Worm (Caenorhabditis elegans): ENCODE measurements around the gene C14A11.6.

The C14A11.6 gene

ce11 chrX:2814097-2814720 lies at the start of gene C14A11.6:
C14A11.6 (minus strand) TSS chrX:2814147.
- no peak for TF ChIP-seq him-1 (tag; optimal IDR thresholded peaks at IDR 0.05)
- no peak for TF ChIP-seq dao-5 (tag; optimal IDR thresholded peaks at IDR 0.05)
- TF ChIP-seq W03F9.2 (tag; optimal IDR thresholded peaks at IDR 0.05) = no peak

ce11 chrX:2862372-2862771 lies 48.4 kb upstream of the C14A11.6 start, which contains the start of gene comt-1:
comt-1 (minus strand) TSS chrX:2862472.
- no peak for TF ChIP-seq W03F9.2 (tag; optimal IDR thresholded peaks at IDR 0.05)
- no peak for TF ChIP-seq dao-5 (tag; optimal IDR thresholded peaks at IDR 0.05)
- no peak for TF ChIP-seq him-1 (tag; optimal IDR thresholded peaks at IDR 0.05)

- TF ChIP-seq W03F9.2 (tag; optimal IDR thresholded peaks at IDR 0.05) (no peak), him-1 (tag; optimal IDR thresholded peaks at IDR 0.05) (no peak), dao-5 (tag; optimal IDR thresholded peaks at IDR 0.05) (no peak)
Measured at ce11 chrX:2858380-2858779, 44.4 kb upstream of the C14A11.6 start.

- TF ChIP-seq him-1 (tag; optimal IDR thresholded peaks at IDR 0.05) (no peak), W03F9.2 (tag; optimal IDR thresholded peaks at IDR 0.05) (peak; percentile 60), dao-5 (tag; optimal IDR thresholded peaks at IDR 0.05) (no peak)
Measured at ce11 chrX:2857070-2857825, 43.3 kb upstream of the C14A11.6 start, which contains the start of gene tra-4. tra-4 (minus strand) TSS chrX:2857603.

- TF ChIP-seq W03F9.2 (tag; optimal IDR thresholded peaks at IDR 0.05) = no peak
- TF ChIP-seq dao-5 (tag; optimal IDR thresholded peaks at IDR 0.05) = no peak
- no peak for TF ChIP-seq him-1 (tag; optimal IDR thresholded peaks at IDR 0.05)
Measured at ce11 chrX:2853963-2854362, 40.0 kb upstream of the C14A11.6 start.

ce11 chrX:2852388-2852908 lies 38.5 kb upstream of the C14A11.6 start, which contains the start of gene kin-29:
kin-29 (minus strand) TSS chrX:2852438.
- TF ChIP-seq dao-5 (tag; optimal IDR thresholded peaks at IDR 0.05) (peak; percentile 47), W03F9.2 (tag; optimal IDR thresholded peaks at IDR 0.05) (peak; percentile 51), him-1 (tag; optimal IDR thresholded peaks at IDR 0.05) (peak; percentile 79)

- TF ChIP-seq him-1 (tag; optimal IDR thresholded peaks at IDR 0.05) (no peak), W03F9.2 (tag; optimal IDR thresholded peaks at IDR 0.05) (no peak), dao-5 (tag; optimal IDR thresholded peaks at IDR 0.05) (no peak)
Measured at ce11 chrX:2843508-2843907, 29.6 kb upstream of the C14A11.6 start.

ce11 chrX:2841754-2842153 lies 27.8 kb upstream of the C14A11.6 start:
- TF ChIP-seq dao-5 (tag; optimal IDR thresholded peaks at IDR 0.05) = no peak
- TF ChIP-seq W03F9.2 (tag; optimal IDR thresholded peaks at IDR 0.05) = no peak
- TF ChIP-seq him-1 (tag; optimal IDR thresholded peaks at IDR 0.05) = no peak

ce11 chrX:2840287-2840686 lies 26.3 kb upstream of the C14A11.6 start, which contains the start of gene Y71H10B.1:
Y71H10B.1 (minus strand) TSS chrX:2840292.
- TF ChIP-seq dao-5 (tag; optimal IDR thresholded peaks at IDR 0.05) (no peak), W03F9.2 (tag; optimal IDR thresholded peaks at IDR 0.05) (no peak), him-1 (tag; optimal IDR thresholded peaks at IDR 0.05) (no peak)

ce11 chrX:2838619-2839018 lies 24.7 kb upstream of the C14A11.6 start:
- TF ChIP-seq dao-5 (tag; optimal IDR thresholded peaks at IDR 0.05) (no peak), W03F9.2 (tag; optimal IDR thresholded peaks at IDR 0.05) (no peak)

ce11 chrX:2837477-2837876 lies 23.5 kb upstream of the C14A11.6 start:
- no peak for TF ChIP-seq W03F9.2 (tag; optimal IDR thresholded peaks at IDR 0.05)
- TF ChIP-seq dao-5 (tag; optimal IDR thresholded peaks at IDR 0.05) = no peak

ce11 chrX:2836770-2837169 lies 22.8 kb upstream of the C14A11.6 start:
- TF ChIP-seq W03F9.2 (tag; optimal IDR thresholded peaks at IDR 0.05) (no peak), dao-5 (tag; optimal IDR thresholded peaks at IDR 0.05) (no peak), him-1 (tag; optimal IDR thresholded peaks at IDR 0.05) (no peak)

- TF ChIP-seq dao-5 (tag; optimal IDR thresholded peaks at IDR 0.05) (no peak), W03F9.2 (tag; optimal IDR thresholded peaks at IDR 0.05) (no peak), him-1 (tag; optimal IDR thresholded peaks at IDR 0.05) (no peak)
Measured at ce11 chrX:2827702-2828182, 13.8 kb upstream of the C14A11.6 start, which contains the start of gene ssr-2. ssr-2 (minus strand) TSS chrX:2827752.

ce11 chrX:2826337-2826736 lies 12.4 kb upstream of the C14A11.6 start:
- TF ChIP-seq him-1 (tag; optimal IDR thresholded peaks at IDR 0.05) (no peak), W03F9.2 (tag; optimal IDR thresholded peaks at IDR 0.05) (no peak), dao-5 (tag; optimal IDR thresholded peaks at IDR 0.05) (no peak)
